Worm (Caenorhabditis elegans): ENCODE data around the gene T05A1.5.

ce11 chrIV:9593456-9593855 is 47.4 kb downstream of the T05A1.5 start, which contains the start of gene spp-18:
- TF ChIP-seq tab-1 (GFP tag; IDR thresholded peaks at IDR 0.05) (no peak), flt-1 (GFP tag; IDR thresholded peaks at IDR 0.05) (no peak), ref-1 (GFP tag; conservative IDR thresholded peaks at IDR 0.05) (no peak), ztf-23 (GFP tag; IDR thresholded peaks at IDR 0.05) (no peak), ztf-29 (GFP tag; IDR thresholded peaks at IDR 0.05) (no peak), klf-2 (GFP tag; conservative IDR thresholded peaks at IDR 0.05) (no peak), T22C8.4 (GFP tag; IDR thresholded peaks at IDR 0.05) (no peak), med-1 (GFP tag; optimal IDR thresholded peaks at IDR 0.05; ENCODE audit: insufficient read depth) (no peak)
